Worm (Caenorhabditis elegans) whole organism, L1 larva: ENCODE results near the gene F43D2.6.

ENCODE experiments used
- C04F5.9 ChIP-seq: sonication (generic microtip); optimal IDR thresholded peaks from 2 replicates; lab custom pipeline; 2016; ENCODE audit warnings: missing genetic modification characterization, missing compliant biosample characterization
- F16B12.6 ChIP-seq: fragments of 150-350 bp; optimal IDR thresholded peaks from 2 replicates; lab custom pipeline; 2014; ENCODE audit warnings: missing biosample characterization, missing genetic modification characterization
- aha-1 ChIP-seq: fragments of 150-350 bp; optimal IDR thresholded peaks from 2 replicates; lab custom pipeline; 2014; ENCODE audit warnings: missing biosample characterization, missing genetic modification characterization
- aly-2 ChIP-seq: fragments of 150-350 bp; optimal IDR thresholded peaks from 2 replicates; lab custom pipeline; 2014; ENCODE audit warnings: missing biosample characterization, missing genetic modification characterization
- ama-1 ChIP-seq: fragments of 150-350 bp; optimal IDR thresholded peaks from 2 replicates; lab custom pipeline; 2014
- blmp-1 ChIP-seq: fragments of 150-350 bp; optimal IDR thresholded peaks from 2 replicates; lab custom pipeline; 2014; ENCODE audit warnings: missing biosample characterization, missing genetic modification characterization
- dpl-1 ChIP-seq, 3 experiments: fragments of 150-350 bp in 2 of 3; sonication (generic microtip) in 1 of 3; optimal IDR thresholded peaks; 2 replicates each; lab custom pipeline; 2014 to 2017; ENCODE audit warnings: missing biosample characterization in 3 of 3, missing genetic modification characterization in 3 of 3, missing genetic modification reagents in 3 of 3
- efl-1 ChIP-seq, 4 experiments: fragments of 150-350 bp; optimal IDR thresholded peaks in 3 of 4; peaks in 1 of 4; 1 replicate in 1 of 4; 2 replicates in 3 of 4; lab custom pipeline; 2014; ENCODE audit warnings: missing biosample characterization in 2 of 4, missing genetic modification characterization in 2 of 4, missing genetic modification reagents in 2 of 4
- fkh-10 ChIP-seq: sonication (generic microtip); optimal IDR thresholded peaks from 2 replicates; lab custom pipeline; 2017; ENCODE audit warnings: missing biosample characterization, missing genetic modification reagents, missing genetic modification characterization
- fos-1 ChIP-seq: fragments of 150-350 bp; optimal IDR thresholded peaks from 2 replicates; lab custom pipeline; 2014; ENCODE audit warnings: missing biosample characterization, missing genetic modification characterization
- hlh-4 ChIP-seq: sonication (generic microtip); optimal IDR thresholded peaks from 2 replicates; lab custom pipeline; 2016; ENCODE audit warnings: mild to moderate bottlenecking, missing genetic modification characterization, missing compliant biosample characterization
- hpl-2 ChIP-seq: fragments of 150-350 bp; optimal IDR thresholded peaks from 2 replicates; lab custom pipeline; 2014; ENCODE audit warnings: missing biosample characterization, missing genetic modification reagents, missing genetic modification characterization
- irx-1 ChIP-seq: sonication (generic microtip); optimal IDR thresholded peaks from 2 replicates; lab custom pipeline; 2016; ENCODE audit warnings: missing genetic modification characterization, missing compliant biosample characterization
- isw-1 ChIP-seq: fragments of 200-800 bp; sonication (Bioruptor generic); IDR thresholded peaks from 2 replicates; pipeline ENCODE4 v1.3.6; 2022; ENCODE audit warnings: missing genetic modification characterization, missing compliant biosample characterization
- jun-1 ChIP-seq: fragments of 150-350 bp; optimal IDR thresholded peaks from 2 replicates; lab custom pipeline; 2014; ENCODE audit warnings: missing biosample characterization, missing genetic modification reagents, missing genetic modification characterization
- lin-13 ChIP-seq: fragments of 150-350 bp; optimal IDR thresholded peaks from 2 replicates; lab custom pipeline; 2014; ENCODE audit warnings: missing biosample characterization, missing genetic modification reagents, missing genetic modification characterization
- lin-14 ChIP-seq: fragments of 200-800 bp; sonication (Bioruptor generic); optimal IDR thresholded peaks from 2 replicates; lab custom pipeline; 2018; ENCODE audit warnings: mild to moderate bottlenecking, missing genetic modification characterization, moderate library complexity, missing compliant biosample characterization
- lin-35 ChIP-seq, 2 experiments: fragments of 150-350 bp; optimal IDR thresholded peaks; 2 replicates each; lab custom pipeline; 2014; ENCODE audit warnings: missing biosample characterization in 2 of 2, missing genetic modification characterization in 2 of 2, missing genetic modification reagents in 2 of 2
- lin-39 ChIP-seq: fragments of 150-350 bp; optimal IDR thresholded peaks from 2 replicates; lab custom pipeline; 2014; ENCODE audit warnings: missing biosample characterization, missing genetic modification reagents, missing genetic modification characterization
- lsy-2 ChIP-seq, 2 experiments: fragments of 150-350 bp; optimal IDR thresholded peaks; 2 replicates each; lab custom pipeline; 2014; ENCODE audit warnings: missing biosample characterization in 2 of 2, missing genetic modification characterization in 2 of 2
- mdl-1 ChIP-seq, 2 experiments: fragments of 150-350 bp; optimal IDR thresholded peaks; 2 replicates each; lab custom pipeline; 2014 to 2017; ENCODE audit warnings: missing biosample characterization in 2 of 2, missing genetic modification characterization in 2 of 2, inconsistent platforms in 1 of 2
- mep-1 ChIP-seq: fragments of 150-350 bp; optimal IDR thresholded peaks from 2 replicates; lab custom pipeline; 2014; ENCODE audit warnings: missing biosample characterization, missing genetic modification characterization
- nhr-20 ChIP-seq: sonication (generic microtip); optimal IDR thresholded peaks from 2 replicates; lab custom pipeline; 2016; ENCODE audit warnings: mild to moderate bottlenecking, missing genetic modification characterization, missing compliant biosample characterization
- nhr-47 ChIP-seq: sonication (generic microtip); optimal IDR thresholded peaks from 2 replicates; lab custom pipeline; 2016; ENCODE audit warnings: mild to moderate bottlenecking, missing genetic modification characterization, moderate library complexity, missing compliant biosample characterization
- nhr-71 ChIP-seq: sonication (generic microtip); optimal IDR thresholded peaks from 2 replicates; lab custom pipeline; 2016; ENCODE audit warnings: mild to moderate bottlenecking, missing genetic modification characterization, moderate library complexity, missing compliant biosample characterization
- rnt-1 ChIP-seq: sonication (generic microtip); optimal IDR thresholded peaks from 2 replicates; lab custom pipeline; 2016; ENCODE audit warnings: mild to moderate bottlenecking, missing genetic modification characterization, moderate library complexity, missing compliant biosample characterization
- skn-1 ChIP-seq: fragments of 150-350 bp; optimal IDR thresholded peaks from 2 replicates; lab custom pipeline; 2014; ENCODE audit warnings: missing biosample characterization, missing genetic modification characterization
- snu-23 ChIP-seq: sonication (generic microtip); optimal IDR thresholded peaks from 2 replicates; lab custom pipeline; 2016; ENCODE audit warnings: missing genetic modification characterization, missing compliant biosample characterization
- sox-4 ChIP-seq: sonication (generic microtip); optimal IDR thresholded peaks from 2 replicates; lab custom pipeline; 2016; ENCODE audit warnings: missing genetic modification characterization, missing compliant biosample characterization
- sptf-1 ChIP-seq: fragments of 150-350 bp; optimal IDR thresholded peaks from 2 replicates; lab custom pipeline; 2014; ENCODE audit warnings: missing biosample characterization, missing genetic modification characterization
- swsn-7 ChIP-seq: sonication (generic microtip); optimal IDR thresholded peaks from 2 replicates; lab custom pipeline; 2016; ENCODE audit warnings: missing genetic modification characterization, missing compliant biosample characterization
- tbx-2 ChIP-seq: sonication (generic microtip); optimal IDR thresholded peaks from 2 replicates; lab custom pipeline; 2016; ENCODE audit warnings: missing genetic modification characterization, missing compliant biosample characterization
- unc-130 ChIP-seq: fragments of 150-350 bp; optimal IDR thresholded peaks from 2 replicates; lab custom pipeline; 2017; ENCODE audit warnings: missing biosample characterization, missing genetic modification characterization, inconsistent platforms
- unc-30 ChIP-seq: sonication (generic microtip); optimal IDR thresholded peaks from 2 replicates; lab custom pipeline; 2017; ENCODE audit warnings: missing biosample characterization, missing genetic modification characterization
- unc-86 ChIP-seq: sonication (generic microtip); optimal IDR thresholded peaks from 2 replicates; lab custom pipeline; 2016; ENCODE audit warnings: missing genetic modification characterization, missing compliant biosample characterization
- unc-98 ChIP-seq: fragments of 200-800 bp; sonication (Bioruptor generic); IDR thresholded peaks from 2 replicates; pipeline ENCODE4 v1.3.6; 2022; ENCODE audit warnings: missing genetic modification characterization, missing compliant biosample characterization
- ztf-11 ChIP-seq, 2 experiments: sonication (generic microtip); optimal IDR thresholded peaks; 2 replicates each; lab custom pipeline; 2016 to 2017; ENCODE audit warnings: missing genetic modification characterization in 2 of 2, missing biosample characterization in 1 of 2, missing compliant biosample characterization in 1 of 2

The F43D2.6 gene

ce11 chrV:14650631-14651030 is 15.7 kb upstream of the F43D2.6 start:
- TF ChIP-seq efl-1 (optimal IDR thresholded peaks at IDR 0.05; lab: Kevin White, UChicago) (no peak), efl-1 (GFP tag; optimal IDR thresholded peaks at IDR 0.05 in 1 of 2; lab: Kevin White, UChicago) (peak in 1 of 2 experiments; percentile 78), ztf-11 (tag; optimal IDR thresholded peaks at IDR 0.05; lab: Kevin White, UChicago) (peak in 1 of 2 experiments; percentile 19), mep-1 (tag; lab: Kevin White, UChicago) (no peak)

ce11 chrV:14649929-14650328 is 14.9 kb upstream of the F43D2.6 start:
- TF ChIP-seq aly-2 (tag; lab: Kevin White, UChicago), result no peak
- TF ChIP-seq blmp-1 (tag; lab: Kevin White, UChicago), result no peak
- peak; percentile 14 for TF ChIP-seq nhr-47 (tag; lab: Kevin White, UChicago)
- no peak for TF ChIP-seq ama-1 (lab: Kevin White, UChicago)
- TF ChIP-seq C04F5.9 (tag; lab: Kevin White, UChicago), result no peak
- no peak for TF ChIP-seq jun-1 (tag; lab: Kevin White, UChicago)
- TF ChIP-seq isw-1 (GFP tag; lab: Robert Waterston, UW), result no peak
- TF ChIP-seq lin-39 (tag; lab: Kevin White, UChicago), result no peak
- TF ChIP-seq sox-4 (tag; lab: Kevin White, UChicago), result no peak
- peak; percentile 4 for TF ChIP-seq snu-23 (GFP tag; lab: Kevin White, UChicago)
- no peak for TF ChIP-seq hlh-4 (tag; lab: Kevin White, UChicago)
- no peak for TF ChIP-seq F16B12.6 (tag; lab: Kevin White, UChicago)
- TF ChIP-seq fos-1 (tag; lab: Kevin White, UChicago), result no peak
- TF ChIP-seq mdl-1 (tag; optimal IDR thresholded peaks at IDR 0.05; lab: Kevin White, UChicago), result no peak
- peak; percentile 36 for TF ChIP-seq fkh-10
- no peak for TF ChIP-seq nhr-20 (tag; lab: Kevin White, UChicago)
- peak in 1 of 3 experiments; percentile 8 for TF ChIP-seq dpl-1 (GFP tag; optimal IDR thresholded peaks at IDR 0.05; lab: Kevin White, UChicago)
- TF ChIP-seq irx-1 (tag; lab: Kevin White, UChicago), result no peak
- no peak for TF ChIP-seq sptf-1 (tag; lab: Kevin White, UChicago)
- TF ChIP-seq aha-1 (tag; lab: Kevin White, UChicago), result no peak
- no peak for TF ChIP-seq swsn-7 (tag; lab: Kevin White, UChicago)
- TF ChIP-seq unc-130 (tag; lab: Kevin White, UChicago), result no peak
- no peak for TF ChIP-seq unc-98 (GFP tag; lab: Robert Waterston, UW)
- peak in 1 of 2 experiments; percentile 22 for TF ChIP-seq efl-1 (optimal IDR thresholded peaks at IDR 0.05; lab: Kevin White, UChicago)
- peak; percentile 12 to 56 for TF ChIP-seq efl-1 (GFP tag; optimal IDR thresholded peaks at IDR 0.05 in 1 of 2; lab: Kevin White, UChicago)
- TF ChIP-seq lin-14 (GFP tag; lab: Kevin White, UChicago), result peak; percentile 81
- peak in 1 of 2 experiments; percentile 4 for TF ChIP-seq lin-35 (GFP tag; optimal IDR thresholded peaks at IDR 0.05; lab: Kevin White, UChicago)
- TF ChIP-seq nhr-71, result peak; percentile 59
- TF ChIP-seq lsy-2 (tag; optimal IDR thresholded peaks at IDR 0.05; lab: Kevin White, UChicago), result peak in 1 of 2 experiments; percentile 58
- TF ChIP-seq rnt-1 (tag; lab: Kevin White, UChicago), result peak; percentile 32
- peak; percentile 18 for TF ChIP-seq skn-1 (tag; lab: Kevin White, UChicago)
- TF ChIP-seq unc-86 (tag; lab: Kevin White, UChicago), result peak; percentile 24
- no peak for TF ChIP-seq unc-30 (tag; lab: Kevin White, UChicago)
- TF ChIP-seq lin-13 (GFP tag; lab: Kevin White, UChicago), result no peak
- no peak for TF ChIP-seq hpl-2 (GFP tag; lab: Kevin White, UChicago)
- peak; percentile 26 for TF ChIP-seq tbx-2 (tag; lab: Kevin White, UChicago)

- TF ChIP-seq fkh-10, result peak; percentile 86
- no peak for TF ChIP-seq fos-1 (tag; lab: Kevin White, UChicago)
- TF ChIP-seq lin-14 (GFP tag; lab: Kevin White, UChicago), result peak; percentile 45
- TF ChIP-seq unc-98 (GFP tag; lab: Robert Waterston, UW), result no peak
- TF ChIP-seq efl-1 (optimal IDR thresholded peaks at IDR 0.05; lab: Kevin White, UChicago), result no peak
- TF ChIP-seq efl-1 (GFP tag; optimal IDR thresholded peaks at IDR 0.05 in 1 of 2; lab: Kevin White, UChicago), result peak in 1 of 2 experiments; percentile 66
- no peak for TF ChIP-seq rnt-1 (tag; lab: Kevin White, UChicago)
- TF ChIP-seq blmp-1 (tag; lab: Kevin White, UChicago), result no peak
Measured at ce11 chrV:14648825-14649224, 13.8 kb upstream of the F43D2.6 start.
